Worm (Caenorhabditis elegans): ENCODE results near the gene F57C12.6.

F57C12.6 gene

ce11 chrX:528761-529160 is 25.0 kb downstream of the F57C12.6 start:
- TF ChIP-seq ceh-9 (tag; optimal IDR thresholded peaks at IDR 0.05) (no peak), pros-1 (tag; optimal IDR thresholded peaks at IDR 0.05) (no peak), ets-4 (tag; optimal IDR thresholded peaks at IDR 0.05) (no peak), odd-2 (tag; optimal IDR thresholded peaks at IDR 0.05) (no peak), Y22D7AL.16 (tag; optimal IDR thresholded peaks at IDR 0.05) (no peak), lim-6 (tag; optimal IDR thresholded peaks at IDR 0.05) (no peak), ref-2 (tag; optimal IDR thresholded peaks at IDR 0.05) (no peak), ceh-18 (tag; optimal IDR thresholded peaks at IDR 0.05) (no peak), ttx-3 (tag; optimal IDR thresholded peaks at IDR 0.05) (no peak), T23F11.4 (GFP tag; optimal IDR thresholded peaks at IDR 0.05) (no peak), ama-1 (optimal IDR thresholded peaks at IDR 0.05) (no peak), nfya-1 (tag; optimal IDR thresholded peaks at IDR 0.05) (no peak), gmeb-2 (tag; optimal IDR thresholded peaks at IDR 0.05) (no peak), hlh-13 (GFP tag; optimal IDR thresholded peaks at IDR 0.05) (no peak), elt-2 (tag; optimal IDR thresholded peaks at IDR 0.05) (no peak), K02D7.2 (tag; optimal IDR thresholded peaks at IDR 0.05) (no peak), zip-5 (tag; optimal IDR thresholded peaks at IDR 0.05) (no peak), unc-3 (GFP tag; conservative IDR thresholded peaks at IDR 0.05) (no peak), unc-3 (tag; optimal IDR thresholded peaks at IDR 0.05) (no peak), C08G9.2 (tag; optimal IDR thresholded peaks at IDR 0.05) (no peak)

- TF ChIP-seq elt-2 (tag; optimal IDR thresholded peaks at IDR 0.05) (peak; percentile 8), pros-1 (tag; optimal IDR thresholded peaks at IDR 0.05) (no peak)
Observed at ce11 chrX:527663-528062, 26.1 kb downstream of the F57C12.6 start.

ce11 chrX:524498-524897 is 29.3 kb downstream of the F57C12.6 start:
- TF ChIP-seq sox-2 (GFP tag; IDR thresholded peaks at IDR 0.05) (no peak), pag-3 (tag; optimal IDR thresholded peaks at IDR 0.05; ENCODE audit: borderline replicate concordance) (no peak), nhr-232 (tag; optimal IDR thresholded peaks at IDR 0.05) (no peak)

- TF ChIP-seq hlh-15 (tag; optimal IDR thresholded peaks at IDR 0.05) (no peak), ceh-2 (tag; optimal IDR thresholded peaks at IDR 0.05) (no peak), K09A11.1 (tag; optimal IDR thresholded peaks at IDR 0.05; ENCODE audit: insufficient read depth) (no peak), fkh-10 (GFP tag; optimal IDR thresholded peaks at IDR 0.05) (no peak), ceh-6 (GFP tag; optimal IDR thresholded peaks at IDR 0.05) (no peak), F13H6.1 (tag; optimal IDR thresholded peaks at IDR 0.05) (no peak), ttx-3 (tag; optimal IDR thresholded peaks at IDR 0.05) (no peak), ceh-48 (tag; optimal IDR thresholded peaks at IDR 0.05) (no peak), ceh-30 (tag; optimal IDR thresholded peaks at IDR 0.05) (no peak), Y22D7AL.16 (tag; optimal IDR thresholded peaks at IDR 0.05) (no peak), hlh-8 (tag; optimal IDR thresholded peaks at IDR 0.05) (no peak), lim-6 (tag; optimal IDR thresholded peaks at IDR 0.05) (no peak), fax-1 (tag; optimal IDR thresholded peaks at IDR 0.05) (no peak), lin-11 (tag; optimal IDR thresholded peaks at IDR 0.05) (no peak)
Observed at ce11 chrX:520881-521280, 32.9 kb downstream of the F57C12.6 start, which contains the start of gene B0310.3. TSS of gene B0310.3 (minus strand) at chrX:520981.

ce11 chrX:514023-514422 is 39.8 kb downstream of the F57C12.6 start:
- TF ChIP-seq ztf-16 (tag; optimal IDR thresholded peaks at IDR 0.05) (no peak), K02D7.2 (tag; optimal IDR thresholded peaks at IDR 0.05) (no peak), ceh-9 (tag; optimal IDR thresholded peaks at IDR 0.05) (no peak), unc-42 (tag; optimal IDR thresholded peaks at IDR 0.05) (no peak), ceh-18 (tag; optimal IDR thresholded peaks at IDR 0.05) (no peak), ets-4 (tag; optimal IDR thresholded peaks at IDR 0.05) (no peak), nhr-11 (tag; optimal IDR thresholded peaks at IDR 0.05) (no peak), nhr-232 (tag; optimal IDR thresholded peaks at IDR 0.05) (no peak), che-1 (tag; optimal IDR thresholded peaks at IDR 0.05) (no peak), ceh-2 (tag; optimal IDR thresholded peaks at IDR 0.05) (no peak), rnt-1 (tag; optimal IDR thresholded peaks at IDR 0.05) (no peak), fax-1 (tag; optimal IDR thresholded peaks at IDR 0.05) (no peak), pha-4 (tag; optimal IDR thresholded peaks at IDR 0.05) (no peak), nfya-1 (tag; optimal IDR thresholded peaks at IDR 0.05) (no peak), ref-2 (tag; optimal IDR thresholded peaks at IDR 0.05) (no peak), fkh-10 (GFP tag; optimal IDR thresholded peaks at IDR 0.05) (no peak), C08G9.2 (tag; optimal IDR thresholded peaks at IDR 0.05) (no peak)
